Worm (Caenorhabditis elegans) whole organism, L4 larva: Measurements from ENCODE around the gene ech-4.

Experiments used
- F26F4.8 ChIP-seq: fragments of 200-800 bp; sonication (Bioruptor generic); conservative IDR thresholded peaks from 2 replicates; pipeline ENCODE4 v1.3.6; 2022; ENCODE audit warnings: missing genetic modification characterization, missing compliant biosample characterization
- T20F7.1 ChIP-seq: fragments of 200-800 bp; sonication (Bioruptor generic); optimal IDR thresholded peaks from 2 replicates; lab custom pipeline; 2018; ENCODE audit warnings: mild to moderate bottlenecking, missing genetic modification characterization, missing compliant biosample characterization
- Y48G9A.11 ChIP-seq: fragments of 200-800 bp; sonication (Bioruptor generic); IDR thresholded peaks from 2 replicates; pipeline ENCODE4 v1.3.6; 2022; ENCODE audit warnings: missing genetic modification reagents, missing genetic modification characterization, missing compliant biosample characterization
- Y5F2A.4 ChIP-seq: fragments of 200-800 bp; sonication (Bioruptor generic); optimal IDR thresholded peaks from 2 replicates; lab custom pipeline; 2018; ENCODE audit warnings: mild to moderate bottlenecking, missing genetic modification characterization, missing compliant biosample characterization
- ZK546.5 ChIP-seq, 2 experiments: sonication (generic microtip); optimal IDR thresholded peaks; 2 replicates each; lab custom pipeline; 2017; ENCODE audit warnings: missing biosample characterization in 2 of 2, missing genetic modification characterization in 2 of 2
- aha-1 ChIP-seq: fragments of 150-350 bp; peaks from one replicate; lab custom pipeline; 2014; ENCODE audit warnings: missing biosample characterization, missing genetic modification characterization
- ceh-44 ChIP-seq: fragments of 200-800 bp; sonication (Bioruptor generic); IDR thresholded peaks from 2 replicates; pipeline ENCODE4 v1.3.6; 2022; ENCODE audit warnings: missing genetic modification reagents, missing genetic modification characterization, missing compliant biosample characterization
- ces-1 ChIP-seq: fragments of 150-350 bp; sonication (generic microtip); optimal IDR thresholded peaks from 4 replicates; lab custom pipeline; 2014; ENCODE audit warnings: missing biosample characterization, missing genetic modification reagents, missing genetic modification characterization
- cey-2 ChIP-seq: sonication (generic microtip); optimal IDR thresholded peaks from 3 replicates; lab custom pipeline; 2017; ENCODE audit warnings: missing genetic modification characterization, mild to moderate bottlenecking, missing compliant biosample characterization, antibody characterized with exemption, borderline replicate concordance; ENCODE audit not compliant: insufficient read depth
- daf-16 ChIP-seq, 3 experiments: sonication (generic microtip); optimal IDR thresholded peaks; 2 replicates each; lab custom pipeline; 2016 to 2017; ENCODE audit warnings: missing genetic modification characterization in 3 of 3, missing genetic modification reagents in 3 of 3, mild to moderate bottlenecking in 2 of 3, missing compliant biosample characterization in 2 of 3, missing biosample characterization in 1 of 3, moderate library complexity in 1 of 3
- dmd-6 ChIP-seq: fragments of 200-800 bp; sonication (Bioruptor generic); IDR thresholded peaks from 2 replicates; pipeline ENCODE4 v1.3.6; 2022; ENCODE audit warnings: missing genetic modification reagents, missing genetic modification characterization, missing compliant biosample characterization
- dmd-8 ChIP-seq: fragments of 200-800 bp; sonication (Bioruptor generic); IDR thresholded peaks from 2 replicates; pipeline ENCODE4 v1.3.6; 2022; ENCODE audit warnings: missing genetic modification characterization, missing compliant biosample characterization
- duxl-1 ChIP-seq: sonication (generic microtip); optimal IDR thresholded peaks from 2 replicates; lab custom pipeline; 2016; ENCODE audit warnings: mild to moderate bottlenecking, missing genetic modification characterization, moderate library complexity, missing compliant biosample characterization; ENCODE audit not compliant: poor library complexity
- dve-1 ChIP-seq: sonication (generic microtip); optimal IDR thresholded peaks from 2 replicates; lab custom pipeline; 2017; ENCODE audit warnings: antibody characterized with exemption, mild to moderate bottlenecking, missing genetic modification characterization, missing compliant biosample characterization; ENCODE audit not compliant: insufficient read depth
- egl-27 ChIP-seq: sonication (generic microtip); optimal IDR thresholded peaks from 3 replicates; lab custom pipeline; 2017; ENCODE audit warnings: missing biosample characterization, missing genetic modification reagents, missing genetic modification characterization
- fkh-10 ChIP-seq: fragments of 150-350 bp; optimal IDR thresholded peaks from 2 replicates; lab custom pipeline; 2014; ENCODE audit warnings: missing biosample characterization, missing genetic modification reagents, missing genetic modification characterization
- hlh-11 ChIP-seq: fragments of 200-800 bp; sonication (Bioruptor generic); optimal IDR thresholded peaks from 2 replicates; lab custom pipeline; 2018; ENCODE audit warnings: mild to moderate bottlenecking, missing genetic modification characterization, missing compliant biosample characterization
- hlh-30 ChIP-seq: sonication (generic microtip); optimal IDR thresholded peaks from 2 replicates; lab custom pipeline; 2017; ENCODE audit warnings: antibody characterized with exemption, mild to moderate bottlenecking, missing genetic modification characterization, missing compliant biosample characterization; ENCODE audit not compliant: insufficient read depth
- lin-1 ChIP-seq: fragments of 200-800 bp; sonication (Bioruptor generic); IDR thresholded peaks from 2 replicates; pipeline ENCODE4 v1.3.6; 2022; ENCODE audit warnings: missing genetic modification reagents, missing genetic modification characterization, missing compliant biosample characterization
- lin-29 ChIP-seq: fragments of 200-800 bp; sonication (Bioruptor generic); IDR thresholded peaks from 2 replicates; pipeline ENCODE4 v1.3.6; 2022; ENCODE audit warnings: missing genetic modification reagents, missing genetic modification characterization, missing compliant biosample characterization
- mdl-1 ChIP-seq, 2 experiments: fragments of 150-350 bp in 1 of 2; sonication (generic microtip) in 1 of 2; optimal IDR thresholded peaks; 2 replicates each; lab custom pipeline; 2014 to 2017; ENCODE audit warnings: missing biosample characterization in 2 of 2, missing genetic modification characterization in 2 of 2
- mep-1 ChIP-seq: fragments of 150-350 bp; sonication (generic microtip); optimal IDR thresholded peaks from 3 replicates; lab custom pipeline; 2014; ENCODE audit warnings: missing biosample characterization, missing genetic modification characterization
- mxl-2 ChIP-seq: fragments of 200-800 bp; sonication (Bioruptor generic); conservative IDR thresholded peaks from 2 replicates; pipeline ENCODE4 v1.3.6; 2022; ENCODE audit warnings: missing genetic modification reagents, missing genetic modification characterization, missing compliant biosample characterization
- mxl-3 ChIP-seq: fragments of 200-800 bp; sonication (Bioruptor generic); optimal IDR thresholded peaks from 2 replicates; lab custom pipeline; 2018; ENCODE audit warnings: mild to moderate bottlenecking, missing genetic modification characterization, missing compliant biosample characterization
- nhr-102 ChIP-seq: sonication (generic microtip); optimal IDR thresholded peaks from 2 replicates; lab custom pipeline; 2016; ENCODE audit warnings: mild to moderate bottlenecking, missing genetic modification characterization, moderate library complexity, missing compliant biosample characterization
- nhr-111 ChIP-seq: fragments of 200-800 bp; sonication (Bioruptor generic); optimal IDR thresholded peaks from 2 replicates; lab custom pipeline; 2018; ENCODE audit warnings: mild to moderate bottlenecking, missing genetic modification characterization, missing compliant biosample characterization
- nhr-28 ChIP-seq: fragments of 150-350 bp; optimal IDR thresholded peaks from 2 replicates; lab custom pipeline; 2014; ENCODE audit warnings: missing biosample characterization, missing genetic modification characterization
- nhr-42 ChIP-seq: fragments of 200-800 bp; sonication (Bioruptor generic); IDR thresholded peaks from 2 replicates; pipeline ENCODE4 v1.3.6; 2022; ENCODE audit warnings: missing genetic modification characterization, missing compliant biosample characterization
- nhr-48 ChIP-seq: sonication (generic microtip); optimal IDR thresholded peaks from 2 replicates; lab custom pipeline; 2016; ENCODE audit warnings: mild to moderate bottlenecking, missing genetic modification characterization, missing compliant biosample characterization
- pha-4 ChIP-seq, 2 experiments: fragments of 150-350 bp in 1 of 2; fragments of 200-800 bp in 1 of 2; sonication (Bioruptor generic) in 1 of 2; IDR thresholded peaks in 1 of 2; optimal IDR thresholded peaks in 1 of 2; 2 replicates each; pipeline versions ENCODE4 v1.3.6 to Lab custom; 2014 to 2022; ENCODE audit warnings: missing genetic modification characterization in 2 of 2, missing genetic modification reagents in 2 of 2, missing biosample characterization in 1 of 2, missing compliant biosample characterization in 1 of 2
- pqm-1 ChIP-seq: sonication (generic microtip); optimal IDR thresholded peaks from 2 replicates; lab custom pipeline; 2017; ENCODE audit warnings: missing biosample characterization, missing genetic modification characterization
- rbr-2 ChIP-seq: sonication (generic microtip); optimal IDR thresholded peaks from 2 replicates; lab custom pipeline; 2016; ENCODE audit warnings: missing genotype, missing genetic modification characterization, missing compliant biosample characterization
- saeg-2 ChIP-seq: fragments of 200-800 bp; sonication (Bioruptor generic); IDR thresholded peaks from 2 replicates; pipeline ENCODE4 v1.3.6; 2022; ENCODE audit warnings: missing genetic modification reagents, missing genetic modification characterization, missing compliant biosample characterization
- set-16 ChIP-seq: fragments of 200-800 bp; sonication (Bioruptor generic); IDR thresholded peaks from 2 replicates; pipeline ENCODE4 v1.3.6; 2022; ENCODE audit warnings: missing genetic modification reagents, missing genetic modification characterization, missing compliant biosample characterization
- tra-1 ChIP-seq: fragments of 200-800 bp; sonication (Bioruptor generic); IDR thresholded peaks from 2 replicates; pipeline ENCODE4 v1.3.6; 2022; ENCODE audit warnings: missing genetic modification reagents, missing genetic modification characterization, missing compliant biosample characterization
- unc-130 ChIP-seq: sonication (generic microtip); optimal IDR thresholded peaks from 2 replicates; lab custom pipeline; 2016; ENCODE audit warnings: missing genetic modification reagents, missing genetic modification characterization, missing compliant biosample characterization
- unc-62 ChIP-seq, 3 experiments: fragments of 150-350 bp in 1 of 3; sonication (generic microtip); optimal IDR thresholded peaks in 2 of 3; peaks in 1 of 3; 1 replicate in 1 of 3; 2 replicates in 2 of 3; lab custom pipeline; 2014 to 2017; ENCODE audit warnings: missing biosample characterization in 3 of 3, missing genetic modification characterization in 3 of 3, missing genetic modification reagents in 3 of 3, missing genotype in 1 of 3
- zag-1 ChIP-seq: fragments of 150-350 bp; optimal IDR thresholded peaks from 2 replicates; lab custom pipeline; 2014; ENCODE audit warnings: missing biosample characterization, missing genetic modification characterization
- zip-11 ChIP-seq: fragments of 200-800 bp; sonication (Bioruptor generic); IDR thresholded peaks from 2 replicates; pipeline ENCODE4 v1.3.6; 2022; ENCODE audit warnings: missing genetic modification characterization, missing compliant biosample characterization

The ech-4 gene

ce11 chrII:10861723-10862486 lies 41.1 kb downstream of the ech-4 start:
- TF ChIP-seq ces-1 (GFP tag; lab: Kevin White, UChicago) (no peak), nhr-28 (tag; lab: Kevin White, UChicago) (peak; percentile 79), mxl-3 (GFP tag; lab: Kevin White, UChicago) (peak; percentile 17), nhr-48 (peak; percentile 30), hlh-11 (peak; percentile 61), unc-62 (GFP tag; optimal IDR thresholded peaks at IDR 0.05 in 1 of 2; lab: Kevin White, UChicago) (peak in 1 of 2 experiments; percentile 64), unc-62 (tag; optimal IDR thresholded peaks at IDR 0.05; lab: Kevin White, UChicago) (no peak), nhr-42 (GFP tag; lab: Robert Waterston, UW) (no peak), mxl-2 (no peak), dmd-8 (GFP tag; lab: Robert Waterston, UW) (no peak), unc-130 (GFP tag; lab: Kevin White, UChicago) (no peak), mdl-1 (tag; optimal IDR thresholded peaks at IDR 0.05; lab: Kevin White, UChicago) (peak; percentile 18 to 25), zip-11 (GFP tag; lab: Robert Waterston, UW) (no peak), F26F4.8 (no peak), egl-27 (tag; lab: Kevin White, UChicago) (no peak), T20F7.1 (GFP tag; lab: Kevin White, UChicago) (peak; percentile 17), duxl-1 (tag; lab: Kevin White, UChicago) (no peak), rbr-2 (no peak), fkh-10 (GFP tag; lab: Kevin White, UChicago) (peak; percentile 32), tra-1 (GFP tag; lab: Robert Waterston, UW) (peak; percentile 45; the same call in 1 of the 2 replicates), ZK546.5 (tag; optimal IDR thresholded peaks at IDR 0.05; lab: Kevin White, UChicago) (no peak), set-16 (GFP tag; lab: Robert Waterston, UW) (0 out of 2 replicates have a peak, but pooled peaks have one; percentile 13), pqm-1 (tag; lab: Kevin White, UChicago) (no peak), mep-1 (tag; lab: Kevin White, UChicago) (peak; percentile 15), aha-1 (peak; percentile 72), daf-16 (GFP tag; optimal IDR thresholded peaks at IDR 0.05; lab: Kevin White, UChicago) (no peak), daf-16 (tag; optimal IDR thresholded peaks at IDR 0.05; lab: Kevin White, UChicago) (peak; percentile 62), nhr-102 (tag; lab: Kevin White, UChicago) (peak; percentile 31), dmd-6 (GFP tag; lab: Robert Waterston, UW) (peak; percentile 74), cey-2 (tag; lab: Kevin White, UChicago) (no peak), lin-29 (GFP tag; lab: Robert Waterston, UW) (no peak), lin-1 (GFP tag; lab: Robert Waterston, UW) (0 out of 2 replicates have a peak, but pooled peaks have one; percentile 51), zag-1 (tag; lab: Kevin White, UChicago) (no peak), pha-4 (GFP tag; IDR thresholded peaks at IDR 0.05; lab: Robert Waterston, UW) (no peak), pha-4 (tag; optimal IDR thresholded peaks at IDR 0.05; lab: Kevin White, UChicago) (no peak), Y5F2A.4 (GFP tag; lab: Kevin White, UChicago) (no peak), ceh-44 (GFP tag; lab: Robert Waterston, UW) (no peak), nhr-111 (GFP tag; lab: Kevin White, UChicago) (no peak), saeg-2 (GFP tag; lab: Robert Waterston, UW) (0 out of 2 replicates have a peak, but pooled peaks have one; percentile 10), hlh-30 (tag; lab: Kevin White, UChicago) (peak; percentile 37), Y48G9A.11 (GFP tag; lab: Robert Waterston, UW) (no peak), dve-1 (peak; percentile 77)
